Worm (Caenorhabditis elegans) whole organism, L2 larva: Measurements from ENCODE around the gene nlg-1.

Experiments used
- ZK546.5 ChIP-seq: sonication (generic microtip); optimal IDR thresholded peaks from 2 replicates; lab custom pipeline; 2017; ENCODE audit warnings: missing biosample characterization, missing genetic modification characterization
- aly-2 ChIP-seq: fragments of 150-350 bp; optimal IDR thresholded peaks from 2 replicates; lab custom pipeline; 2014; ENCODE audit warnings: missing biosample characterization, missing genetic modification characterization
- ceh-16 ChIP-seq: fragments of 150-350 bp; optimal IDR thresholded peaks from 2 replicates; lab custom pipeline; 2014; ENCODE audit warnings: missing biosample characterization, missing genetic modification characterization
- egl-27 ChIP-seq: sonication (generic microtip); optimal IDR thresholded peaks from 3 replicates; lab custom pipeline; 2017; ENCODE audit warnings: missing biosample characterization, missing genetic modification reagents, missing genetic modification characterization
- fos-1 ChIP-seq: fragments of 150-350 bp; optimal IDR thresholded peaks from 2 replicates; lab custom pipeline; 2014; ENCODE audit warnings: missing biosample characterization, missing genetic modification characterization
- lin-11 ChIP-seq: fragments of 150-350 bp; sonication (generic microtip); optimal IDR thresholded peaks from 2 replicates; lab custom pipeline; 2014; ENCODE audit warnings: missing biosample characterization, missing genetic modification characterization, inconsistent platforms, mixed read lengths
- lin-13 ChIP-seq: fragments of 150-350 bp; optimal IDR thresholded peaks from 2 replicates; lab custom pipeline; 2014; ENCODE audit warnings: missing biosample characterization, missing genetic modification reagents, missing genetic modification characterization
- nhr-10 ChIP-seq: sonication (generic microtip); optimal IDR thresholded peaks from 2 replicates; lab custom pipeline; 2017; ENCODE audit warnings: missing biosample characterization, missing genetic modification characterization
- nhr-11 ChIP-seq: fragments of 150-350 bp; optimal IDR thresholded peaks from 2 replicates; lab custom pipeline; 2014; ENCODE audit warnings: missing biosample characterization, missing genetic modification characterization
- nhr-12 ChIP-seq: fragments of 150-350 bp; optimal IDR thresholded peaks from 2 replicates; lab custom pipeline; 2014; ENCODE audit warnings: missing biosample characterization, missing genetic modification characterization
- nhr-25 ChIP-seq: fragments of 150-350 bp; sonication (generic microtip); optimal IDR thresholded peaks from 3 replicates; lab custom pipeline; 2014; ENCODE audit warnings: missing biosample characterization, missing genetic modification characterization
- snpc-4 ChIP-seq: fragments of 150-350 bp; optimal IDR thresholded peaks from 2 replicates; lab custom pipeline; 2014; ENCODE audit warnings: missing biosample characterization, missing genetic modification characterization
- unc-62 ChIP-seq: fragments of 150-350 bp; optimal IDR thresholded peaks from 2 replicates; lab custom pipeline; 2014; ENCODE audit warnings: missing biosample characterization, missing genetic modification reagents, missing genetic modification characterization
- ztf-4 ChIP-seq: fragments of 150-350 bp; optimal IDR thresholded peaks from 2 replicates; lab custom pipeline; 2014; ENCODE audit warnings: missing biosample characterization, missing genetic modification characterization

- TF ChIP-seq nhr-11 (tag; lab: Kevin White, UChicago): no peak
- TF ChIP-seq ztf-4: no peak
- no peak for TF ChIP-seq nhr-25 (tag; lab: Kevin White, UChicago)
- TF ChIP-seq snpc-4 (tag; lab: Kevin White, UChicago): no peak
- no peak for TF ChIP-seq ceh-16
- no peak for TF ChIP-seq fos-1 (tag; lab: Kevin White, UChicago)
- TF ChIP-seq lin-11 (tag; lab: Kevin White, UChicago): no peak
- TF ChIP-seq unc-62 (GFP tag; lab: Kevin White, UChicago): no peak
- TF ChIP-seq nhr-12 (tag; lab: Kevin White, UChicago): no peak
- no peak for TF ChIP-seq egl-27
- TF ChIP-seq nhr-10 (tag; lab: Kevin White, UChicago): no peak
- TF ChIP-seq lin-13 (GFP tag; lab: Kevin White, UChicago): no peak
- no peak for TF ChIP-seq aly-2 (tag; lab: Kevin White, UChicago)
- no peak for TF ChIP-seq ZK546.5
Observed at ce11 chrX:13666864-13667263, 35.9 kb upstream of the nlg-1 start.
